Worm (Caenorhabditis elegans) whole organism, early embryonic: ENCODE data around the gene dylt-2.

ENCODE experiments used
- B0310.2 ChIP-seq: sonication (generic microtip); optimal IDR thresholded peaks from 2 replicates; lab custom pipeline; 2016; ENCODE audit warnings: mild to moderate bottlenecking, missing genetic modification characterization, missing compliant biosample characterization
- ama-1 ChIP-seq: fragments of 150-350 bp; optimal IDR thresholded peaks from 2 replicates; lab custom pipeline; 2014
- flt-1 ChIP-seq: fragments of 200-800 bp; sonication (Bioruptor generic); IDR thresholded peaks from 2 replicates; pipeline ENCODE4 v1.3.6; 2022; ENCODE audit warnings: missing genetic modification characterization, missing compliant biosample characterization
- hmbx-1 ChIP-seq: sonication (generic microtip); optimal IDR thresholded peaks from 2 replicates; lab custom pipeline; 2016; ENCODE audit warnings: mild to moderate bottlenecking, missing genetic modification characterization, missing compliant biosample characterization
- hmg-4 ChIP-seq: fragments of 200-800 bp; sonication (Bioruptor generic); optimal IDR thresholded peaks from 2 replicates; lab custom pipeline; 2018; ENCODE audit warnings: mild to moderate bottlenecking, missing genetic modification characterization, missing compliant biosample characterization
- pes-1 ChIP-seq: fragments of 200-800 bp; sonication (Bioruptor generic); IDR thresholded peaks from 2 replicates; pipeline ENCODE4 v1.3.6; 2022; ENCODE audit warnings: missing genetic modification reagents, missing genetic modification characterization, missing compliant biosample characterization
- sea-1 ChIP-seq: fragments of 200-800 bp; sonication (Bioruptor generic); conservative IDR thresholded peaks from 2 replicates; pipeline ENCODE4 v1.3.6; 2022; ENCODE audit warnings: missing genetic modification characterization, missing compliant biosample characterization
- tbx-11 ChIP-seq: fragments of 200-800 bp; sonication (Bioruptor generic); IDR thresholded peaks from 2 replicates; pipeline ENCODE4 v1.3.6; 2022; ENCODE audit warnings: missing genetic modification characterization, missing compliant biosample characterization
- tbx-37 ChIP-seq: fragments of 200-800 bp; sonication (Bioruptor generic); conservative IDR thresholded peaks from 2 replicates; pipeline ENCODE4 v1.3.6; 2022; ENCODE audit warnings: missing genetic modification reagents, missing genetic modification characterization, missing compliant biosample characterization

- TF ChIP-seq pes-1 (GFP tag; lab: Robert Waterston, UW) (no peak), ama-1 (lab: Kevin White, UChicago) (no peak), hmg-4 (GFP tag; lab: Kevin White, UChicago) (no peak), flt-1 (no peak), hmbx-1 (tag; lab: Kevin White, UChicago) (no peak), tbx-37 (GFP tag; lab: Robert Waterston, UW) (no peak), tbx-11 (no peak), sea-1 (GFP tag; lab: Robert Waterston, UW) (no peak), B0310.2 (tag; lab: Kevin White, UChicago) (no peak)
Observed at ce11 chrX:8939389-8939788, 570 bp downstream of the dylt-2 start.
